Fruit fly (Drosophila melanogaster): ENCODE measurements around the gene p38c.

p38c gene

dm6 chr3R:24161173-24161811 lies 11.3 kb upstream of the p38c start, which contains the start of the genes Myo95E and TBC1d7 (continued):
- no peak for TF ChIP-seq Sox14 (GFP tag; optimal IDR thresholded peaks at IDR 0.05)
- TF ChIP-seq Sox102F (GFP tag; optimal IDR thresholded peaks at IDR 0.05), result no peak
- peak; percentile 89 for TF ChIP-seq esn (GFP tag; optimal IDR thresholded peaks at IDR 0.05)
- no peak for TF ChIP-seq CG6808 (GFP tag; optimal IDR thresholded peaks at IDR 0.05)
- peak; percentile 94 for TF ChIP-seq Eip78C (GFP tag)
- peak; percentile 80 for TF ChIP-seq CG4318 (GFP tag; optimal IDR thresholded peaks at IDR 0.05)
- peak; percentile 72 for TF ChIP-seq Hr39 (GFP tag; optimal IDR thresholded peaks at IDR 0.05)
- peak; percentile 83 for TF ChIP-seq cyc (GFP tag; optimal IDR thresholded peaks at IDR 0.05)
- peak; percentile 89 for TF ChIP-seq Gug (GFP tag; IDR thresholded peaks at IDR 0.05)
- TF ChIP-seq achi (GFP tag; optimal IDR thresholded peaks at IDR 0.05), result peak; percentile 88
- TF ChIP-seq CG8319 (GFP tag; optimal IDR thresholded peaks at IDR 0.05), result peak; percentile 73
- peak; percentile 74 for TF ChIP-seq CG16779 (tag; optimal IDR thresholded peaks at IDR 0.05)
- no peak for TF ChIP-seq CG6276 (GFP tag; optimal IDR thresholded peaks at IDR 0.05)
- TF ChIP-seq vri (GFP tag; optimal IDR thresholded peaks at IDR 0.05), result peak; percentile 75
- peak; percentile 67 for TF ChIP-seq CG9139 (GFP tag; optimal IDR thresholded peaks at IDR 0.05)
- no peak for TF ChIP-seq Eip75B (GFP tag; optimal IDR thresholded peaks at IDR 0.05)
- TF ChIP-seq topi (GFP tag; optimal IDR thresholded peaks at IDR 0.05), result peak; percentile 87
- TF ChIP-seq CG3032 (tag; optimal IDR thresholded peaks at IDR 0.05), result peak; percentile 92
- TF ChIP-seq Met (GFP tag; optimal IDR thresholded peaks at IDR 0.05), result no peak
- TF ChIP-seq CG1621 (tag; optimal IDR thresholded peaks at IDR 0.05), result no peak
- TF ChIP-seq CG11902 (GFP tag; optimal IDR thresholded peaks at IDR 0.05), result peak; percentile 90
- peak; percentile 90 for TF ChIP-seq CG3919 (GFP tag; optimal IDR thresholded peaks at IDR 0.05)
- peak; percentile 92 for TF ChIP-seq CG8119 (GFP tag; IDR thresholded peaks at IDR 0.05)
- TF ChIP-seq OdsH (GFP tag; optimal IDR thresholded peaks at IDR 0.05), result peak; percentile 92
- peak; percentile 88 for TF ChIP-seq CG8632 (GFP tag; optimal IDR thresholded peaks at IDR 0.05)
- peak; percentile 85 for TF ChIP-seq Hr4 (GFP tag; optimal IDR thresholded peaks at IDR 0.05)
- TF ChIP-seq Hr38 (GFP tag; optimal IDR thresholded peaks at IDR 0.05), result no peak

- TF ChIP-seq CG3919 (GFP tag; optimal IDR thresholded peaks at IDR 0.05) (peak; percentile 96), Sox15 (GFP tag; optimal IDR thresholded peaks at IDR 0.05) (peak; percentile 94), CG34406 (GFP tag; optimal IDR thresholded peaks at IDR 0.05) (peak; percentile 99), CG8632 (GFP tag; optimal IDR thresholded peaks at IDR 0.05) (peak; percentile 99), pdm3 (GFP tag; optimal IDR thresholded peaks at IDR 0.05) (peak; percentile 89), CG11294 (GFP tag; IDR thresholded peaks at IDR 0.05) (peak; percentile 98), dac (GFP tag; optimal IDR thresholded peaks at IDR 0.05) (peak; percentile 96), Smox (GFP tag; optimal IDR thresholded peaks at IDR 0.05) (peak; percentile 82), Hr4 (GFP tag; optimal IDR thresholded peaks at IDR 0.05) (peak; percentile 95), CG7368 (GFP tag; optimal IDR thresholded peaks at IDR 0.05) (peak; percentile 95), CG6792 (GFP tag; optimal IDR thresholded peaks at IDR 0.05) (peak; percentile 95), CG1621 (tag; optimal IDR thresholded peaks at IDR 0.05) (peak; percentile 88), acj6 (GFP tag; optimal IDR thresholded peaks at IDR 0.05) (peak; percentile 98), Eip78C (GFP tag) (peak; percentile 97), CG11902 (GFP tag; optimal IDR thresholded peaks at IDR 0.05) (peak; percentile 94), Lpt (GFP tag; optimal IDR thresholded peaks at IDR 0.05) (peak; percentile 96), svp (GFP tag) (peak; percentile 95), CG31627 (GFP tag; optimal IDR thresholded peaks at IDR 0.05) (peak; percentile 83), Ets96B (tag; optimal IDR thresholded peaks at IDR 0.05) (peak; percentile 99), ss (GFP tag; optimal IDR thresholded peaks at IDR 0.05) (peak; percentile 95 to 98), vri (GFP tag; optimal IDR thresholded peaks at IDR 0.05) (peak; percentile 82), CG16779 (tag; optimal IDR thresholded peaks at IDR 0.05) (peak; percentile 97), Eip93F (GFP tag; optimal IDR thresholded peaks at IDR 0.05) (peak; percentile 81), CG10669 (GFP tag; optimal IDR thresholded peaks at IDR 0.05) (peak; percentile 97), Blimp-1 (GFP tag; optimal IDR thresholded peaks at IDR 0.05) (peak; percentile 95), CG4318 (GFP tag; optimal IDR thresholded peaks at IDR 0.05) (peak; percentile 99), fd59A (GFP tag; optimal IDR thresholded peaks at IDR 0.05) (peak; percentile 87), dsx (GFP tag; optimal IDR thresholded peaks at IDR 0.05; ENCODE audit: poor library complexity, severe bottlenecking) (peak; percentile 98), Eip75B (GFP tag; optimal IDR thresholded peaks at IDR 0.05) (peak; percentile 86), cyc (GFP tag; optimal IDR thresholded peaks at IDR 0.05) (peak; percentile 88), Hr39 (GFP tag; optimal IDR thresholded peaks at IDR 0.05) (peak; percentile 84)
Observed at dm6 chr3R:24151924-24152809, 2.2 kb upstream of the p38c start, which contains the start of the genes p38a and CG6178. Gene p38a (minus strand): TSS chr3R:24152321. Gene CG6178 (plus strand): TSS chr3R:24152347.
